Worm (Caenorhabditis elegans): ENCODE measurements around the gene Y39E4B.5.

ce11 chrIII:13208978-13209377 lies 39.3 kb downstream of the Y39E4B.5 start:
- no peak for TF ChIP-seq snpc-1.1 (tag; optimal IDR thresholded peaks at IDR 0.05; ENCODE audit: insufficient read depth)
- no peak for TF ChIP-seq ets-4 (GFP tag; optimal IDR thresholded peaks at IDR 0.05)
- no peak for TF ChIP-seq K12H6.12 (tag; optimal IDR thresholded peaks at IDR 0.05)
- no peak for TF ChIP-seq madf-8 (GFP tag; conservative IDR thresholded peaks at IDR 0.05)
- no peak for TF ChIP-seq ceh-91 (GFP tag; IDR thresholded peaks at IDR 0.05)
- no peak for TF ChIP-seq bed-1 (GFP tag; IDR thresholded peaks at IDR 0.05)
- no peak for TF ChIP-seq B0035.1 (tag; optimal IDR thresholded peaks at IDR 0.05)
- TF ChIP-seq lin-54 (GFP tag; optimal IDR thresholded peaks at IDR 0.05), result no peak
- TF ChIP-seq ama-1 (optimal IDR thresholded peaks at IDR 0.05), result no peak
- TF ChIP-seq ama-1 (GFP tag; optimal IDR thresholded peaks at IDR 0.05), result no peak
- TF ChIP-seq K11D2.4 (GFP tag; IDR thresholded peaks at IDR 0.05), result no peak
- no peak for TF ChIP-seq F49E8.2 (tag; optimal IDR thresholded peaks at IDR 0.05; ENCODE audit: insufficient read depth)
- no peak for TF ChIP-seq T26A5.8 (tag; optimal IDR thresholded peaks at IDR 0.05)

Measured in whole organism, young adult.